Worm (Caenorhabditis elegans) whole organism, L1 larva: ENCODE results near the gene rab-30.

Source experiments
- C04F5.9 ChIP-seq: sonication (generic microtip); optimal IDR thresholded peaks from 2 replicates; lab custom pipeline; 2016; ENCODE audit warnings: missing genetic modification characterization, missing compliant biosample characterization
- C34B4.2 ChIP-seq: sonication (generic microtip); optimal IDR thresholded peaks from 2 replicates; lab custom pipeline; 2017; ENCODE audit warnings: mild to moderate bottlenecking, missing genetic modification characterization, missing compliant biosample characterization
- aha-1 ChIP-seq: fragments of 150-350 bp; optimal IDR thresholded peaks from 2 replicates; lab custom pipeline; 2014; ENCODE audit warnings: missing biosample characterization, missing genetic modification characterization
- aly-2 ChIP-seq: fragments of 150-350 bp; optimal IDR thresholded peaks from 2 replicates; lab custom pipeline; 2014; ENCODE audit warnings: missing biosample characterization, missing genetic modification characterization
- blmp-1 ChIP-seq: fragments of 150-350 bp; optimal IDR thresholded peaks from 2 replicates; lab custom pipeline; 2014; ENCODE audit warnings: missing biosample characterization, missing genetic modification characterization
- ceh-8 ChIP-seq: fragments of 200-800 bp; sonication (Bioruptor generic); optimal IDR thresholded peaks from 2 replicates; lab custom pipeline; 2018; ENCODE audit warnings: mild to moderate bottlenecking, missing genetic modification characterization, moderate library complexity, missing compliant biosample characterization
- ceh-88 ChIP-seq: fragments of 200-800 bp; sonication (Bioruptor generic); IDR thresholded peaks from 2 replicates; pipeline ENCODE4 v1.3.6; 2022; ENCODE audit warnings: missing genetic modification characterization, missing compliant biosample characterization
- dpl-1 ChIP-seq, 3 experiments: fragments of 150-350 bp in 2 of 3; sonication (generic microtip) in 1 of 3; optimal IDR thresholded peaks; 2 replicates each; lab custom pipeline; 2014 to 2017; ENCODE audit warnings: missing biosample characterization in 3 of 3, missing genetic modification characterization in 3 of 3, missing genetic modification reagents in 3 of 3
- efl-3 ChIP-seq: fragments of 200-800 bp; sonication (Bioruptor generic); optimal IDR thresholded peaks from 2 replicates; lab custom pipeline; 2018; ENCODE audit warnings: mild to moderate bottlenecking, missing genetic modification characterization, missing compliant biosample characterization
- egl-13 ChIP-seq: sonication (generic microtip); optimal IDR thresholded peaks from 2 replicates; lab custom pipeline; 2016; ENCODE audit warnings: missing genotype, missing genetic modification reagents, missing genetic modification characterization, missing compliant biosample characterization
- elt-2 ChIP-seq: sonication (generic microtip); optimal IDR thresholded peaks from 2 replicates; lab custom pipeline; 2016; ENCODE audit warnings: missing genetic modification characterization, mild to moderate bottlenecking, inconsistent platforms, missing compliant biosample characterization, missing genetic modification reagents
- ets-5 ChIP-seq: fragments of 200-800 bp; sonication (Bioruptor generic); IDR thresholded peaks from 2 replicates; pipeline ENCODE4 v1.3.6; 2022; ENCODE audit warnings: missing genetic modification characterization, missing compliant biosample characterization
- fkh-8 ChIP-seq: sonication (generic microtip); optimal IDR thresholded peaks from 2 replicates; lab custom pipeline; 2016; ENCODE audit warnings: mild to moderate bottlenecking, missing genetic modification characterization, missing compliant biosample characterization
- hlh-4 ChIP-seq: sonication (generic microtip); optimal IDR thresholded peaks from 2 replicates; lab custom pipeline; 2016; ENCODE audit warnings: mild to moderate bottlenecking, missing genetic modification characterization, missing compliant biosample characterization
- irx-1 ChIP-seq: sonication (generic microtip); optimal IDR thresholded peaks from 2 replicates; lab custom pipeline; 2016; ENCODE audit warnings: missing genetic modification characterization, missing compliant biosample characterization
- jun-1 ChIP-seq: fragments of 150-350 bp; optimal IDR thresholded peaks from 2 replicates; lab custom pipeline; 2014; ENCODE audit warnings: missing biosample characterization, missing genetic modification reagents, missing genetic modification characterization
- lin-13 ChIP-seq: fragments of 150-350 bp; optimal IDR thresholded peaks from 2 replicates; lab custom pipeline; 2014; ENCODE audit warnings: missing biosample characterization, missing genetic modification reagents, missing genetic modification characterization
- lin-14 ChIP-seq: fragments of 200-800 bp; sonication (Bioruptor generic); optimal IDR thresholded peaks from 2 replicates; lab custom pipeline; 2018; ENCODE audit warnings: mild to moderate bottlenecking, missing genetic modification characterization, moderate library complexity, missing compliant biosample characterization
- lin-15B ChIP-seq: fragments of 150-350 bp; sonication (generic microtip); optimal IDR thresholded peaks from 3 replicates; lab custom pipeline; 2014; ENCODE audit warnings: missing biosample characterization, missing genetic modification characterization
- lin-35 ChIP-seq, 2 experiments: fragments of 150-350 bp; optimal IDR thresholded peaks; 2 replicates each; lab custom pipeline; 2014; ENCODE audit warnings: missing biosample characterization in 2 of 2, missing genetic modification characterization in 2 of 2, missing genetic modification reagents in 2 of 2
- lin-39 ChIP-seq: fragments of 150-350 bp; optimal IDR thresholded peaks from 2 replicates; lab custom pipeline; 2014; ENCODE audit warnings: missing biosample characterization, missing genetic modification reagents, missing genetic modification characterization
- lir-3 ChIP-seq: sonication (generic microtip); optimal IDR thresholded peaks from 2 replicates; lab custom pipeline; 2016; ENCODE audit warnings: mild to moderate bottlenecking, missing genetic modification characterization, moderate library complexity, missing compliant biosample characterization; ENCODE audit not compliant: poor library complexity
- lsy-2 ChIP-seq, 2 experiments: fragments of 150-350 bp; optimal IDR thresholded peaks; 2 replicates each; lab custom pipeline; 2014; ENCODE audit warnings: missing biosample characterization in 2 of 2, missing genetic modification characterization in 2 of 2
- mab-9 ChIP-seq: fragments of 200-800 bp; sonication (Bioruptor generic); IDR thresholded peaks from 2 replicates; pipeline ENCODE4 v1.3.6; 2022; ENCODE audit warnings: missing genetic modification reagents, missing genetic modification characterization, missing compliant biosample characterization
- mef-2 ChIP-seq: fragments of 150-350 bp; optimal IDR thresholded peaks from 2 replicates; lab custom pipeline; 2014; ENCODE audit warnings: missing biosample characterization, missing genetic modification characterization
- mep-1 ChIP-seq: fragments of 150-350 bp; optimal IDR thresholded peaks from 2 replicates; lab custom pipeline; 2014; ENCODE audit warnings: missing biosample characterization, missing genetic modification characterization
- nhr-12 ChIP-seq: sonication (generic microtip); optimal IDR thresholded peaks from 2 replicates; lab custom pipeline; 2017; ENCODE audit warnings: missing biosample characterization, missing genetic modification characterization
- nhr-20 ChIP-seq: sonication (generic microtip); optimal IDR thresholded peaks from 2 replicates; lab custom pipeline; 2016; ENCODE audit warnings: mild to moderate bottlenecking, missing genetic modification characterization, missing compliant biosample characterization
- nhr-237 ChIP-seq: fragments of 150-350 bp; optimal IDR thresholded peaks from 2 replicates; lab custom pipeline; 2014; ENCODE audit warnings: missing biosample characterization, missing genetic modification characterization
- nhr-28 ChIP-seq: fragments of 150-350 bp; optimal IDR thresholded peaks from 2 replicates; lab custom pipeline; 2014; ENCODE audit warnings: missing biosample characterization, missing genetic modification characterization
- nhr-76 ChIP-seq: sonication (generic microtip); optimal IDR thresholded peaks from 2 replicates; lab custom pipeline; 2017; ENCODE audit warnings: missing biosample characterization, missing genetic modification characterization
- nhr-85 ChIP-seq: sonication (generic microtip); peaks from one replicate; lab custom pipeline; 2016; ENCODE audit warnings: missing genetic modification characterization, inconsistent platforms, missing compliant biosample characterization
- nhr-90 ChIP-seq: sonication (generic microtip); optimal IDR thresholded peaks from 2 replicates; lab custom pipeline; 2016; ENCODE audit warnings: mild to moderate bottlenecking, missing genetic modification characterization, missing compliant biosample characterization; ENCODE audit not compliant: poor library complexity
- pax-3 ChIP-seq: fragments of 200-800 bp; sonication (Bioruptor generic); optimal IDR thresholded peaks from 2 replicates; lab custom pipeline; 2018; ENCODE audit warnings: mild to moderate bottlenecking, missing genetic modification characterization, moderate library complexity, missing compliant biosample characterization
- rnt-1 ChIP-seq: sonication (generic microtip); optimal IDR thresholded peaks from 2 replicates; lab custom pipeline; 2016; ENCODE audit warnings: mild to moderate bottlenecking, missing genetic modification characterization, moderate library complexity, missing compliant biosample characterization
- skn-1 ChIP-seq: fragments of 150-350 bp; optimal IDR thresholded peaks from 2 replicates; lab custom pipeline; 2014; ENCODE audit warnings: missing biosample characterization, missing genetic modification characterization
- snpc-4 ChIP-seq: fragments of 150-350 bp; optimal IDR thresholded peaks from 2 replicates; lab custom pipeline; 2014; ENCODE audit warnings: missing biosample characterization, missing genetic modification characterization
- snu-23 ChIP-seq: sonication (generic microtip); optimal IDR thresholded peaks from 2 replicates; lab custom pipeline; 2016; ENCODE audit warnings: missing genetic modification characterization, missing compliant biosample characterization
- sox-4 ChIP-seq: sonication (generic microtip); optimal IDR thresholded peaks from 2 replicates; lab custom pipeline; 2016; ENCODE audit warnings: missing genetic modification characterization, missing compliant biosample characterization
- sup-37 ChIP-seq: fragments of 200-800 bp; sonication (Bioruptor generic); optimal IDR thresholded peaks from 2 replicates; lab custom pipeline; 2018; ENCODE audit warnings: mild to moderate bottlenecking, missing genetic modification characterization, missing compliant biosample characterization
- swsn-7 ChIP-seq: sonication (generic microtip); optimal IDR thresholded peaks from 2 replicates; lab custom pipeline; 2016; ENCODE audit warnings: missing genetic modification characterization, missing compliant biosample characterization
- tbx-2 ChIP-seq: sonication (generic microtip); optimal IDR thresholded peaks from 2 replicates; lab custom pipeline; 2016; ENCODE audit warnings: missing genetic modification characterization, missing compliant biosample characterization
- tlp-1 ChIP-seq: fragments of 150-350 bp; optimal IDR thresholded peaks from 2 replicates; lab custom pipeline; 2014; ENCODE audit warnings: missing biosample characterization, missing genetic modification characterization
- unc-130 ChIP-seq: fragments of 150-350 bp; optimal IDR thresholded peaks from 2 replicates; lab custom pipeline; 2017; ENCODE audit warnings: missing biosample characterization, missing genetic modification characterization, inconsistent platforms
- unc-30 ChIP-seq: sonication (generic microtip); optimal IDR thresholded peaks from 2 replicates; lab custom pipeline; 2017; ENCODE audit warnings: missing biosample characterization, missing genetic modification characterization
- vab-15 ChIP-seq: sonication (generic microtip); optimal IDR thresholded peaks from 2 replicates; lab custom pipeline; 2017; ENCODE audit warnings: missing genotype, mild to moderate bottlenecking, missing genetic modification characterization, missing compliant biosample characterization
- zag-1 ChIP-seq: fragments of 150-350 bp; optimal IDR thresholded peaks from 2 replicates; lab custom pipeline; 2014; ENCODE audit warnings: missing biosample characterization, missing genetic modification characterization
- zip-4 ChIP-seq: fragments of 200-800 bp; sonication (Bioruptor generic); optimal IDR thresholded peaks from 2 replicates; lab custom pipeline; 2018; ENCODE audit warnings: mild to moderate bottlenecking, missing genetic modification characterization, moderate library complexity, missing compliant biosample characterization

rab-30 gene

ce11 chrIII:10595066-10595465 lies 34.7 kb downstream of the rab-30 start, which contains the start of gene Y45F3A.9:
TSS of gene Y45F3A.9 (minus strand) at chrIII:10595166.
- TF ChIP-seq dpl-1 (GFP tag; optimal IDR thresholded peaks at IDR 0.05; lab: Kevin White, UChicago) (no peak), snpc-4 (tag; lab: Kevin White, UChicago) (no peak), mef-2 (tag; lab: Kevin White, UChicago) (no peak), hlh-4 (no peak), skn-1 (no peak), jun-1 (tag; lab: Kevin White, UChicago) (no peak)

ce11 chrIII:10596387-10596786 lies 36.0 kb downstream of the rab-30 start, which contains the start of gene Y39A1A.3:
TSS of gene Y39A1A.3 (minus strand) at chrIII:10596487.
- TF ChIP-seq lin-14 (GFP tag; lab: Kevin White, UChicago) (no peak), irx-1 (tag; lab: Kevin White, UChicago) (no peak), efl-3 (GFP tag; lab: Kevin White, UChicago) (no peak), ets-5 (no peak), swsn-7 (no peak), elt-2 (tag; lab: Kevin White, UChicago) (no peak), C34B4.2 (tag; lab: Kevin White, UChicago) (no peak)

ce11 chrIII:10599699-10600098 lies 39.3 kb downstream of the rab-30 start:
- peak; percentile 62 for TF ChIP-seq nhr-90 (tag; lab: Kevin White, UChicago)
- TF ChIP-seq ceh-8 (GFP tag; lab: Kevin White, UChicago) = peak; percentile 3
- peak; percentile 40 for TF ChIP-seq egl-13
- no peak for TF ChIP-seq sox-4 (tag; lab: Kevin White, UChicago)
- TF ChIP-seq C04F5.9 (tag; lab: Kevin White, UChicago) = peak; percentile 11
- no peak for TF ChIP-seq lin-14 (GFP tag; lab: Kevin White, UChicago)
- TF ChIP-seq lin-15B = peak; percentile 18
- TF ChIP-seq lin-13 (GFP tag; lab: Kevin White, UChicago) = peak; percentile 52
- peak; percentile 79 to 84 for TF ChIP-seq lin-35 (GFP tag; optimal IDR thresholded peaks at IDR 0.05; lab: Kevin White, UChicago)
- no peak for TF ChIP-seq rnt-1 (tag; lab: Kevin White, UChicago)
- peak; percentile 93 for TF ChIP-seq mep-1
- TF ChIP-seq elt-2 (tag; lab: Kevin White, UChicago) = peak; percentile 31
- TF ChIP-seq lin-39 (tag; lab: Kevin White, UChicago) = peak; percentile 52
- TF ChIP-seq ceh-88 = no peak
- peak; percentile 24 for TF ChIP-seq zag-1 (tag; lab: Kevin White, UChicago)
- peak; percentile 83 for TF ChIP-seq nhr-85 (tag; lab: Kevin White, UChicago)
- TF ChIP-seq snu-23 (GFP tag; lab: Kevin White, UChicago) = peak; percentile 89
- TF ChIP-seq unc-30 (tag; lab: Kevin White, UChicago) = no peak
- TF ChIP-seq tbx-2 (tag; lab: Kevin White, UChicago) = peak; percentile 70
- no peak for TF ChIP-seq zip-4
- TF ChIP-seq sup-37 = no peak
- TF ChIP-seq efl-3 (GFP tag; lab: Kevin White, UChicago) = no peak
- TF ChIP-seq nhr-12 (tag; lab: Kevin White, UChicago) = no peak
- peak; percentile 44 for TF ChIP-seq lir-3
- TF ChIP-seq nhr-237 (tag; lab: Kevin White, UChicago) = no peak
- no peak for TF ChIP-seq pax-3 (tag; lab: Kevin White, UChicago)
- peak; percentile 32 for TF ChIP-seq snpc-4 (tag; lab: Kevin White, UChicago)
- peak; percentile 74 for TF ChIP-seq swsn-7
- peak; percentile 52 to 79 (median 74) for TF ChIP-seq dpl-1 (GFP tag; optimal IDR thresholded peaks at IDR 0.05; lab: Kevin White, UChicago)
- no peak for TF ChIP-seq hlh-4
- TF ChIP-seq nhr-76 (tag; lab: Kevin White, UChicago) = no peak
- no peak for TF ChIP-seq aha-1 (tag; lab: Kevin White, UChicago)
- no peak for TF ChIP-seq nhr-28 (tag; lab: Kevin White, UChicago)
- TF ChIP-seq aly-2 (tag; lab: Kevin White, UChicago) = peak; percentile 13
- peak; percentile 46 for TF ChIP-seq irx-1 (tag; lab: Kevin White, UChicago)
- TF ChIP-seq lsy-2 (tag; optimal IDR thresholded peaks at IDR 0.05; lab: Kevin White, UChicago) = peak; percentile 78 to 85
- TF ChIP-seq tlp-1 (tag; lab: Kevin White, UChicago) = no peak
- TF ChIP-seq blmp-1 (tag; lab: Kevin White, UChicago) = peak; percentile 59
- TF ChIP-seq unc-130 (tag; lab: Kevin White, UChicago) = peak; percentile 62
- TF ChIP-seq vab-15 (tag; lab: Kevin White, UChicago) = peak; percentile 13
- TF ChIP-seq nhr-20 (tag; lab: Kevin White, UChicago) = peak; percentile 85
- 0 out of 2 replicates have a peak, but pooled peaks have one; percentile 31 for TF ChIP-seq mab-9 (GFP tag; lab: Robert Waterston, UW)
- TF ChIP-seq fkh-8 (tag; lab: Kevin White, UChicago) = peak; percentile 77
